Worm (Caenorhabditis elegans): Measurements from ENCODE around the gene D2007.1.

The D2007.1 gene

ce11 chrIII:8185130-8185529 is 29.9 kb downstream of the D2007.1 start:
- TF ChIP-seq che-1 (tag; optimal IDR thresholded peaks at IDR 0.05) (no peak), ceh-19 (GFP tag; optimal IDR thresholded peaks at IDR 0.05) (no peak), ref-2 (tag; optimal IDR thresholded peaks at IDR 0.05) (no peak), hlh-30 (tag; optimal IDR thresholded peaks at IDR 0.05; ENCODE audit: insufficient read depth) (no peak), ceh-14 (tag; optimal IDR thresholded peaks at IDR 0.05) (no peak), nhr-11 (tag; optimal IDR thresholded peaks at IDR 0.05) (no peak), lim-6 (tag; optimal IDR thresholded peaks at IDR 0.05) (no peak), nhr-232 (tag; optimal IDR thresholded peaks at IDR 0.05) (no peak), pqm-1 (tag; optimal IDR thresholded peaks at IDR 0.05) (no peak), tbx-7 (tag; optimal IDR thresholded peaks at IDR 0.05) (no peak), hlh-6 (tag; optimal IDR thresholded peaks at IDR 0.05) (no peak), elt-4 (tag; optimal IDR thresholded peaks at IDR 0.05) (no peak), rnt-1 (tag; optimal IDR thresholded peaks at IDR 0.05) (no peak), unc-3 (GFP tag; conservative IDR thresholded peaks at IDR 0.05) (no peak), unc-3 (tag; optimal IDR thresholded peaks at IDR 0.05) (no peak), dve-1 (tag; optimal IDR thresholded peaks at IDR 0.05) (no peak), Y22D7AL.16 (tag; optimal IDR thresholded peaks at IDR 0.05) (no peak), pros-1 (tag; optimal IDR thresholded peaks at IDR 0.05) (no peak)

- TF ChIP-seq ceh-34 (tag; optimal IDR thresholded peaks at IDR 0.05) (no peak), eyg-1 (tag; optimal IDR thresholded peaks at IDR 0.05) (no peak), dmd-4 (tag; optimal IDR thresholded peaks at IDR 0.05; ENCODE audit: borderline replicate concordance) (no peak), odd-2 (tag; optimal IDR thresholded peaks at IDR 0.05) (no peak), fkh-6 (tag; optimal IDR thresholded peaks at IDR 0.05) (no peak), ttx-3 (tag; optimal IDR thresholded peaks at IDR 0.05) (no peak)
Measured at ce11 chrIII:8190505-8190904, 35.2 kb downstream of the D2007.1 start, which contains the start of gene C50C3.19. TSS of gene C50C3.19 (plus strand) at chrIII:8190805.

ce11 chrIII:8191695-8192094 is 36.4 kb downstream of the D2007.1 start, which contains the start of gene C50C3.1:
TSS of gene C50C3.1 (plus strand) at chrIII:8191995.
- TF ChIP-seq nfya-1 (tag; optimal IDR thresholded peaks at IDR 0.05) (no peak), gmeb-2 (tag; optimal IDR thresholded peaks at IDR 0.05) (no peak), Y22D7AL.16 (tag; optimal IDR thresholded peaks at IDR 0.05) (no peak), pax-1 (tag; optimal IDR thresholded peaks at IDR 0.05) (no peak), ceh-9 (tag; optimal IDR thresholded peaks at IDR 0.05) (no peak), sdc-2 (tag; optimal IDR thresholded peaks at IDR 0.05) (no peak), pqm-1 (tag; optimal IDR thresholded peaks at IDR 0.05) (no peak), ttx-3 (tag; optimal IDR thresholded peaks at IDR 0.05) (no peak), ceh-48 (tag; optimal IDR thresholded peaks at IDR 0.05) (no peak), hlh-30 (tag; optimal IDR thresholded peaks at IDR 0.05; ENCODE audit: insufficient read depth) (no peak), lin-11 (tag; optimal IDR thresholded peaks at IDR 0.05) (no peak), ceh-18 (tag; optimal IDR thresholded peaks at IDR 0.05) (no peak), ceh-14 (tag; optimal IDR thresholded peaks at IDR 0.05) (no peak), K02D7.2 (tag; optimal IDR thresholded peaks at IDR 0.05) (no peak), syd-9 (tag; optimal IDR thresholded peaks at IDR 0.05) (no peak), ceh-6 (GFP tag; optimal IDR thresholded peaks at IDR 0.05) (no peak), mec-3 (tag; optimal IDR thresholded peaks at IDR 0.05; ENCODE audit: borderline replicate concordance) (no peak)

DNA sequence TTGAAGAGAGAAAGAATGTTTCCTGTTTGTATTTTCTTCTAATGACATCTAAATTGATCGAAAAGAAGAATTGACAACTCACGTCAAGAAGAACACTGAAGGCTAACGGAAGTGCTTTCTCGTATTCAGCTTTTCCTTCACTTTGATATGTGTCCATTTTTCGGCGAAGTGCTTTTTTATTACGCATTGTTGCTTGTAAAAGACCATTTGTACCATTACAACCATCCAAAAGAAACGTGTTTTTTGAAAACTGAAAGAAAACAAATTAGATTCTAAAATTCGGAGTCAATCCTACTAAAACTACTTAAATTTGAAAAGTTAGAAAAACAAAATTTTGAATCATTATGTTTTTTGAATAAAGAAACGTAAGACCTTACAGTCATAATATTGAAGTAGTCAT is 43.8 kb downstream of the D2007.1 start:
- TF ChIP-seq ceh-24 (tag; optimal IDR thresholded peaks at IDR 0.05), result no peak
- TF ChIP-seq ref-2 (tag; optimal IDR thresholded peaks at IDR 0.05), result no peak
- no peak for TF ChIP-seq eyg-1 (tag; optimal IDR thresholded peaks at IDR 0.05)
- TF ChIP-seq pqm-1 (tag; optimal IDR thresholded peaks at IDR 0.05), result no peak
- TF ChIP-seq C08G9.2 (tag; optimal IDR thresholded peaks at IDR 0.05), result no peak
- TF ChIP-seq che-1 (tag; optimal IDR thresholded peaks at IDR 0.05), result no peak
- no peak for TF ChIP-seq ceh-18 (tag; optimal IDR thresholded peaks at IDR 0.05)
- TF ChIP-seq unc-86 (tag; optimal IDR thresholded peaks at IDR 0.05), result no peak
- no peak for TF ChIP-seq hlh-8 (tag; optimal IDR thresholded peaks at IDR 0.05)
- no peak for TF ChIP-seq nfya-1 (tag; optimal IDR thresholded peaks at IDR 0.05)
- no peak for TF ChIP-seq sox-4 (tag; optimal IDR thresholded peaks at IDR 0.05)
- TF ChIP-seq elt-2 (tag; optimal IDR thresholded peaks at IDR 0.05), result no peak
- no peak for TF ChIP-seq tbx-7 (tag; optimal IDR thresholded peaks at IDR 0.05)

Data from whole organism, late embryonic.